Worm (Caenorhabditis elegans): ENCODE data around the gene nish-1.

DNA sequence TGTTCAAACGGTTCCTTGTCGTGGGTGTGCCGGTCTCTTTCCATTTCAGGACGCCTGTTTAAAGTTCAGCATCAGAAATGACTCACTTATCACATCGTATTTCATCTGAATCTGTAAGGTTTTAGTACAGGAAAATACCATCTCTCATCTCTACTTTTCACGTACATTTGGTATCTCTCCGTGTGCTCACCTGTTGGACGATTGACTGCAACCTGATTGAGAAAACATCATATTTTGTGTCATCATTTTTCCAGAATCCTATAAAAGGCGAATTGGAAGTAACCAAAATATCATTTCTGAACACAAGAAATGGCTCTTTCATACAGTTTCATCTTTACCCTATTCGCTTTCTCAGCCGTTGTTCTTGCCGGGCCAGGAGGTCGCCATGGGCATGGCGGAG, 36.0 kb downstream of the nish-1 start, which contains the start of gene srlf-30:
- TF ChIP-seq ces-1 (GFP tag; optimal IDR thresholded peaks at IDR 0.05) (no peak), unc-62 (GFP tag; optimal IDR thresholded peaks at IDR 0.05) (no peak), elt-3 (tag; optimal IDR thresholded peaks at IDR 0.05) (no peak)
